Worm (Caenorhabditis elegans) whole organism, midembryonic: ENCODE measurements around the gene T25B6.6.

Experiments
- T22C8.4 ChIP-seq: fragments of 200-800 bp; sonication (Bioruptor generic); IDR thresholded peaks from 2 replicates; pipeline ENCODE4 v1.3.6; 2022; ENCODE audit warnings: missing genetic modification characterization, missing compliant biosample characterization
- cog-1 ChIP-seq: sonication (generic microtip); optimal IDR thresholded peaks from 2 replicates; lab custom pipeline; 2016; ENCODE audit warnings: missing genetic modification characterization, missing compliant biosample characterization
- flt-1 ChIP-seq: fragments of 200-800 bp; sonication (Bioruptor generic); IDR thresholded peaks from 2 replicates; pipeline ENCODE4 v1.3.6; 2022; ENCODE audit warnings: missing genetic modification characterization, missing compliant biosample characterization
- klf-2 ChIP-seq: fragments of 200-800 bp; sonication (Bioruptor generic); conservative IDR thresholded peaks from 2 replicates; pipeline ENCODE4 v1.3.6; 2022; ENCODE audit warnings: missing genetic modification reagents, missing genetic modification characterization, missing compliant biosample characterization
- med-1 ChIP-seq: sonication (generic microtip); optimal IDR thresholded peaks from 2 replicates; lab custom pipeline; 2017; ENCODE audit warnings: missing genetic modification characterization, mild to moderate bottlenecking, missing compliant biosample characterization, antibody characterized with exemption, missing genetic modification reagents; ENCODE audit not compliant: insufficient read depth
- ref-1 ChIP-seq: fragments of 200-800 bp; sonication (Bioruptor generic); conservative IDR thresholded peaks from 2 replicates; pipeline ENCODE4 v1.3.6; 2022; ENCODE audit warnings: missing genetic modification reagents, missing genetic modification characterization, missing compliant biosample characterization
- tab-1 ChIP-seq: fragments of 200-800 bp; sonication (Bioruptor generic); IDR thresholded peaks from 2 replicates; pipeline ENCODE4 v1.3.6; 2022; ENCODE audit warnings: missing genetic modification characterization, missing compliant biosample characterization
- ztf-23 ChIP-seq: fragments of 200-800 bp; sonication (Bioruptor generic); IDR thresholded peaks from 2 replicates; pipeline ENCODE4 v1.3.6; 2022; ENCODE audit warnings: missing genetic modification reagents, missing genetic modification characterization, missing compliant biosample characterization
- ztf-29 ChIP-seq: fragments of 200-800 bp; sonication (Bioruptor generic); IDR thresholded peaks from 2 replicates; pipeline ENCODE4 v1.3.6; 2022; ENCODE audit warnings: missing genetic modification reagents, missing genetic modification characterization, missing compliant biosample characterization

The T25B6.6 gene

DNA sequence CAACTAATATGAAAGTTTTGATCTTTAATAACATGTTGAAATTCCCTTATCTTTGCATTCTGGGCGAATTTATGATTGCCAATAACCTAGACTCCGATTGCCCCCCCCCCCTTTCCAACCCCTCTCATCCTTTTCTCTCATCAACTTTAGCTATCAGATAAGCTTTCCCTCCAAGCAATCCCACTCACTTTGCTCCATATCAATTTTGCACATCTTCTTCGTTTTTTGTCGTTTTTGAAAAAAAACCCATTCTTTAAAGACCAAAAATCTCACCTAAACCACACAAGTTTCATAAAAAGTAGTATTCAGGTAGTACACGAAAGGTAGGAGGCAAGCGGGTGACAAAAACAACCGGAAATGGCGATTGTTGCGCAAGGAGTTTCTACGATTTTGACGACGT lies 34.9 kb downstream of the T25B6.6 start, which contains the start of gene twk-18:
Gene twk-18, plus strand, starts transcription at position 301 of the 400 bp plus-strand sequence.
- TF ChIP-seq flt-1 (GFP tag; lab: Robert Waterston, UW) (no peak), med-1 (GFP tag; lab: Kevin White, UChicago) (no peak), tab-1 (GFP tag; lab: Robert Waterston, UW) (no peak), ztf-29 (no peak), cog-1 (no peak), ref-1 (GFP tag; lab: Robert Waterston, UW) (no peak)

DNA sequence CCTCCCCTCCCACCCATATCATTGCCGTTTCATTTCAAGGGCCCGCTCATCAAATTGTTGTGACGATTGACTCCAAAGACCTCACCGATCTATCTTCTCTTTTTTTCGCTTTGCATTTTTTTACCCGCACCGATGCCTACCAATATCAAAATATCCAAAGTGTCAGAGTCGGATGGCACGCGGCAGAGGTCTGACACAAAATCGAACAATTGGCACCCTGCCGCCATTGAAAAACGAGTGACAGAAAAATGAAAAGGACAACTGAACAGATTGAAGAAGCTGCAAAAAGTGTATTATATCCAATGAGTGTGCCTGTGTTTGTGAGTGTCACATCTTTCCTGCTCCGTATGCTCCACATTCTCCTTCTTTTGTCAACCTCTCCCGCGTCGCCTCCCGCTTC lies 36.2 kb downstream of the T25B6.6 start:
- TF ChIP-seq ref-1 (GFP tag; lab: Robert Waterston, UW) (no peak), T22C8.4 (no peak), ztf-29 (no peak), flt-1 (GFP tag; lab: Robert Waterston, UW) (no peak), tab-1 (GFP tag; lab: Robert Waterston, UW) (no peak), cog-1 (no peak), med-1 (GFP tag; lab: Kevin White, UChicago) (no peak), klf-2 (GFP tag; lab: Robert Waterston, UW) (no peak), ztf-23 (GFP tag; lab: Robert Waterston, UW) (no peak)

DNA sequence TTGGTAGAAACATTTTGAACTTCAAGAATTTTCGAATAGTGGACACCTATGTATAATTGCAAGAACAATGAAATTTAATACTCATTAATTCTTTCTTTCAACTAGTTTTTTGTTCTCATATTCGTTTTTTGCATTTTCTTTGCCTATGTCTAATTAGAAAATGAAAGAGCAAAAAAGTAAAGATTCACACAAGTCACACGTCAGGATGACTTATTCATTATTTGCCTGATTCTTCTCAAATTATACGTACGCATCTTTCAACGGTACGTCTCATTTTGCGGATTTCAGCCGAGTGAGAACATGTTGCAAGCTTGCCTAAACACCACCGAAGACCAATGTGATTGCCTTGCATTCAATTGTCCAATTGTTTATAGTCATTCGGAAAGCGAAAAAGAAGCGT lies 42.0 kb downstream of the T25B6.6 start, which contains the start of gene nmur-1:
Gene nmur-1, plus strand, starts transcription at position 301 of the 400 bp plus-strand sequence.
- TF ChIP-seq cog-1, result no peak
- TF ChIP-seq T22C8.4, result no peak
- TF ChIP-seq ref-1 (GFP tag; lab: Robert Waterston, UW), result no peak
- TF ChIP-seq ztf-29, result no peak
- TF ChIP-seq ztf-23 (GFP tag; lab: Robert Waterston, UW), result no peak
- TF ChIP-seq klf-2 (GFP tag; lab: Robert Waterston, UW), result no peak
- TF ChIP-seq med-1 (GFP tag; lab: Kevin White, UChicago), result no peak
- TF ChIP-seq flt-1 (GFP tag; lab: Robert Waterston, UW), result no peak
- TF ChIP-seq tab-1 (GFP tag; lab: Robert Waterston, UW), result no peak
